Worm (Caenorhabditis elegans) whole organism, L3 larva: ENCODE measurements around the gene F46C5.10.
A peak's percentile ranks its signal among the peaks of the same experiment; 100 is the strongest.

ENCODE experiments used
- R02D3.7 ChIP-seq: fragments of 150-350 bp; optimal IDR thresholded peaks from 2 replicates; lab custom pipeline; 2014; ENCODE audit warnings: missing biosample characterization, missing genetic modification characterization
- ZK546.5 ChIP-seq: sonication (generic microtip); optimal IDR thresholded peaks from 2 replicates; lab custom pipeline; 2017; ENCODE audit warnings: missing biosample characterization, missing genetic modification characterization
- aly-2 ChIP-seq: fragments of 150-350 bp; optimal IDR thresholded peaks from 2 replicates; lab custom pipeline; 2014; ENCODE audit warnings: missing biosample characterization, missing genetic modification characterization
- ama-1 ChIP-seq: fragments of 150-350 bp; optimal IDR thresholded peaks from 2 replicates; lab custom pipeline; 2018
- ceh-16 ChIP-seq: sonication (generic microtip); optimal IDR thresholded peaks from 2 replicates; lab custom pipeline; 2017; ENCODE audit warnings: missing biosample characterization, missing genetic modification characterization
- ceh-28 ChIP-seq: fragments of 150-350 bp; optimal IDR thresholded peaks from 2 replicates; lab custom pipeline; 2014; ENCODE audit warnings: missing biosample characterization, missing genetic modification reagents, missing genetic modification characterization
- ceh-82 ChIP-seq: fragments of 150-350 bp; optimal IDR thresholded peaks from 2 replicates; lab custom pipeline; 2014; ENCODE audit warnings: missing biosample characterization, missing genetic modification characterization
- ceh-9 ChIP-seq: sonication (generic microtip); optimal IDR thresholded peaks from 2 replicates; lab custom pipeline; 2018; ENCODE audit warnings: missing biosample characterization, missing genetic modification characterization
- daf-12 ChIP-seq: fragments of 150-350 bp; optimal IDR thresholded peaks from 2 replicates; lab custom pipeline; 2014; ENCODE audit warnings: missing biosample characterization, missing genetic modification reagents, missing genetic modification characterization
- egl-27 ChIP-seq: sonication (generic microtip); optimal IDR thresholded peaks from 4 replicates; lab custom pipeline; 2017; ENCODE audit warnings: missing biosample characterization, missing genetic modification reagents, missing genetic modification characterization
- egl-5 ChIP-seq: fragments of 150-350 bp; optimal IDR thresholded peaks from 2 replicates; lab custom pipeline; 2017; ENCODE audit warnings: missing biosample characterization, missing genetic modification reagents, missing genetic modification characterization, inconsistent platforms
- elt-1 ChIP-seq: fragments of 150-350 bp; optimal IDR thresholded peaks from 2 replicates; lab custom pipeline; 2014; ENCODE audit warnings: missing biosample characterization, missing genetic modification characterization
- elt-3 ChIP-seq, 3 experiments: fragments of 150-350 bp in 1 of 3; sonication (generic microtip) in 2 of 3; optimal IDR thresholded peaks; 2 replicates in 2 of 3; 4 replicates in 1 of 3; lab custom pipeline; 2014 to 2017; ENCODE audit warnings: missing biosample characterization in 3 of 3, missing genetic modification characterization in 3 of 3
- eor-1 ChIP-seq, 2 experiments: fragments of 150-350 bp; optimal IDR thresholded peaks; 2 replicates each; lab custom pipeline; 2014 to 2018; ENCODE audit warnings: missing biosample characterization in 2 of 2, missing genetic modification characterization in 2 of 2
- fkh-10 ChIP-seq: sonication (generic microtip); optimal IDR thresholded peaks from 2 replicates; lab custom pipeline; 2017; ENCODE audit warnings: missing biosample characterization, missing genetic modification reagents, missing genetic modification characterization
- fkh-2 ChIP-seq: fragments of 150-350 bp; optimal IDR thresholded peaks from 2 replicates; lab custom pipeline; 2014; ENCODE audit warnings: missing biosample characterization, missing genetic modification reagents, missing genetic modification characterization
- fos-1 ChIP-seq: fragments of 150-350 bp; optimal IDR thresholded peaks from 2 replicates; lab custom pipeline; 2014; ENCODE audit warnings: missing biosample characterization, missing genetic modification characterization
- hmg-11 ChIP-seq: sonication (generic microtip); optimal IDR thresholded peaks from 2 replicates; lab custom pipeline; 2016; ENCODE audit warnings: missing genetic modification characterization, missing compliant biosample characterization
- jun-1 ChIP-seq: fragments of 150-350 bp; optimal IDR thresholded peaks from 2 replicates; lab custom pipeline; 2014; ENCODE audit warnings: missing biosample characterization, missing genetic modification reagents, missing genetic modification characterization
- lin-15B ChIP-seq: fragments of 150-350 bp; optimal IDR thresholded peaks from 2 replicates; lab custom pipeline; 2014; ENCODE audit warnings: missing biosample characterization, missing genetic modification characterization
- lin-39 ChIP-seq: fragments of 150-350 bp; optimal IDR thresholded peaks from 2 replicates; lab custom pipeline; 2018; ENCODE audit warnings: missing biosample characterization, missing genetic modification reagents, missing genetic modification characterization
- lsy-12 ChIP-seq: sonication (generic microtip); optimal IDR thresholded peaks from 2 replicates; lab custom pipeline; 2016; ENCODE audit warnings: mild to moderate bottlenecking, missing genetic modification characterization, missing compliant biosample characterization
- mdl-1 ChIP-seq: fragments of 150-350 bp; optimal IDR thresholded peaks from 2 replicates; lab custom pipeline; 2014; ENCODE audit warnings: missing biosample characterization, missing genetic modification characterization
- mml-1 ChIP-seq: fragments of 150-350 bp; sonication (generic microtip); optimal IDR thresholded peaks from 3 replicates; lab custom pipeline; 2014; ENCODE audit warnings: missing biosample characterization, missing genetic modification characterization
- nfya-1 ChIP-seq: sonication (generic microtip); optimal IDR thresholded peaks from 2 replicates; lab custom pipeline; 2017; ENCODE audit warnings: missing genetic modification characterization, mild to moderate bottlenecking, missing compliant biosample characterization, antibody characterized with exemption, moderate library complexity; ENCODE audit not compliant: insufficient read depth
- nhr-11 ChIP-seq: fragments of 150-350 bp; optimal IDR thresholded peaks from 2 replicates; lab custom pipeline; 2014; ENCODE audit warnings: missing biosample characterization, missing genetic modification characterization
- nhr-12 ChIP-seq: fragments of 150-350 bp; optimal IDR thresholded peaks from 2 replicates; lab custom pipeline; 2014; ENCODE audit warnings: missing biosample characterization, missing genetic modification characterization
- nhr-23 ChIP-seq: fragments of 150-350 bp; optimal IDR thresholded peaks from 2 replicates; lab custom pipeline; 2014; ENCODE audit warnings: missing biosample characterization, missing genetic modification reagents, missing genetic modification characterization
- nhr-237 ChIP-seq: fragments of 150-350 bp; optimal IDR thresholded peaks from 2 replicates; lab custom pipeline; 2014; ENCODE audit warnings: missing biosample characterization, missing genetic modification characterization
- nhr-25 ChIP-seq: sonication (generic microtip); optimal IDR thresholded peaks from 2 replicates; lab custom pipeline; 2017; ENCODE audit warnings: missing biosample characterization, missing genetic modification characterization
- nhr-43 ChIP-seq: sonication (generic microtip); optimal IDR thresholded peaks from 2 replicates; lab custom pipeline; 2016; ENCODE audit warnings: mild to moderate bottlenecking, missing genetic modification characterization, missing compliant biosample characterization; ENCODE audit not compliant: poor library complexity, severe bottlenecking
- nhr-67 ChIP-seq: fragments of 150-350 bp; optimal IDR thresholded peaks from 2 replicates; lab custom pipeline; 2014; ENCODE audit warnings: missing biosample characterization, missing genetic modification characterization
- nhr-76 ChIP-seq: fragments of 150-350 bp; sonication (generic microtip); optimal IDR thresholded peaks from 5 replicates; lab custom pipeline; 2014; ENCODE audit warnings: missing biosample characterization, missing genetic modification characterization
- pha-4 ChIP-seq: fragments of 150-350 bp; optimal IDR thresholded peaks from 2 replicates; lab custom pipeline; 2014; ENCODE audit warnings: missing biosample characterization, missing genetic modification reagents, missing genetic modification characterization
- sea-2 ChIP-seq: fragments of 150-350 bp; sonication (generic microtip); optimal IDR thresholded peaks from 4 replicates; lab custom pipeline; 2014; ENCODE audit warnings: missing biosample characterization, missing genetic modification reagents, missing genetic modification characterization
- skn-1 ChIP-seq: fragments of 150-350 bp; optimal IDR thresholded peaks from 2 replicates; lab custom pipeline; 2014; ENCODE audit warnings: missing biosample characterization, missing genetic modification characterization
- snpc-4 ChIP-seq: fragments of 150-350 bp; optimal IDR thresholded peaks from 2 replicates; lab custom pipeline; 2014; ENCODE audit warnings: missing biosample characterization, missing genetic modification characterization
- unc-62 ChIP-seq: fragments of 150-350 bp; sonication (generic microtip); optimal IDR thresholded peaks from 4 replicates; lab custom pipeline; 2014; ENCODE audit warnings: missing biosample characterization, missing genetic modification reagents, missing genetic modification characterization
- zag-1 ChIP-seq: fragments of 150-350 bp; optimal IDR thresholded peaks from 2 replicates; lab custom pipeline; 2014; ENCODE audit warnings: missing biosample characterization, missing genetic modification characterization
- ztf-4 ChIP-seq: fragments of 150-350 bp; optimal IDR thresholded peaks from 2 replicates; lab custom pipeline; 2014; ENCODE audit warnings: missing biosample characterization, missing genetic modification characterization

F46C5.10 gene

ce11 chrII:8817225-8817624 lies 1.6 kb downstream of the F46C5.10 start:
- TF ChIP-seq nhr-11 (tag; lab: Kevin White, UChicago) (no peak), aly-2 (tag; lab: Kevin White, UChicago) (no peak), sea-2 (no peak), fos-1 (tag; lab: Kevin White, UChicago) (no peak), nhr-76 (tag; lab: Kevin White, UChicago) (no peak), ZK546.5 (tag; lab: Kevin White, UChicago) (no peak), eor-1 (tag; optimal IDR thresholded peaks at IDR 0.05; lab: Kevin White, UChicago) (no peak), ztf-4 (no peak), nhr-25 (tag; lab: Kevin White, UChicago) (peak; percentile 49), egl-27 (tag; lab: Kevin White, UChicago) (no peak), fkh-2 (tag; lab: Kevin White, UChicago) (no peak), nhr-23 (tag; lab: Kevin White, UChicago) (peak; percentile 43), snpc-4 (no peak), elt-1 (tag; lab: Kevin White, UChicago) (no peak), ceh-9 (tag; lab: Kevin White, UChicago) (no peak), ama-1 (lab: Kevin White, UChicago) (no peak), nhr-43 (tag; lab: Kevin White, UChicago) (peak; percentile 33), ceh-16 (no peak), lsy-12 (tag; lab: Kevin White, UChicago) (no peak)

ce11 chrII:8814231-8814630 lies 4.6 kb downstream of the F46C5.10 start:
- TF ChIP-seq elt-3 (tag; optimal IDR thresholded peaks at IDR 0.05; lab: Kevin White, UChicago) (peak in 1 of 3 experiments; percentile 20), nhr-11 (tag; lab: Kevin White, UChicago) (no peak), nhr-43 (tag; lab: Kevin White, UChicago) (peak; percentile 25)

ce11 chrII:8813659-8814058 lies 5.2 kb downstream of the F46C5.10 start:
- no peak for TF ChIP-seq fkh-2 (tag; lab: Kevin White, UChicago)
- TF ChIP-seq skn-1 (tag; lab: Kevin White, UChicago) = no peak
- TF ChIP-seq nhr-23 (tag; lab: Kevin White, UChicago) = peak; percentile 86
- no peak for TF ChIP-seq mdl-1 (tag; lab: Kevin White, UChicago)
- peak; percentile 61 for TF ChIP-seq jun-1 (tag; lab: Kevin White, UChicago)
- TF ChIP-seq nhr-43 (tag; lab: Kevin White, UChicago) = peak; percentile 98
- no peak for TF ChIP-seq eor-1 (tag; optimal IDR thresholded peaks at IDR 0.05; lab: Kevin White, UChicago)
- no peak for TF ChIP-seq mml-1 (tag; lab: Kevin White, UChicago)
- TF ChIP-seq nhr-237 = no peak
- TF ChIP-seq fos-1 (tag; lab: Kevin White, UChicago) = no peak
- TF ChIP-seq zag-1 (tag; lab: Kevin White, UChicago) = no peak
- TF ChIP-seq ceh-28 (tag; lab: Kevin White, UChicago) = peak; percentile 27
- peak; percentile 22 for TF ChIP-seq lin-39 (tag; lab: Kevin White, UChicago)
- no peak for TF ChIP-seq unc-62 (GFP tag; lab: Kevin White, UChicago)
- peak; percentile 73 for TF ChIP-seq nhr-25 (tag; lab: Kevin White, UChicago)
- peak; percentile 21 for TF ChIP-seq nfya-1
- TF ChIP-seq elt-3 (tag; optimal IDR thresholded peaks at IDR 0.05; lab: Kevin White, UChicago) = peak in 2 of 3 experiments; percentile 60 to 88
- no peak for TF ChIP-seq lsy-12 (tag; lab: Kevin White, UChicago)
- TF ChIP-seq snpc-4 = no peak
- TF ChIP-seq nhr-11 (tag; lab: Kevin White, UChicago) = peak; percentile 30
- TF ChIP-seq ceh-82 = no peak
- peak; percentile 55 for TF ChIP-seq elt-1 (tag; lab: Kevin White, UChicago)
- peak; percentile 30 for TF ChIP-seq nhr-76 (tag; lab: Kevin White, UChicago)

ce11 chrII:8812346-8812745 lies 6.5 kb downstream of the F46C5.10 start:
- TF ChIP-seq R02D3.7 (no peak), nhr-237 (no peak), unc-62 (GFP tag; lab: Kevin White, UChicago) (no peak), pha-4 (no peak), nhr-76 (tag; lab: Kevin White, UChicago) (no peak), snpc-4 (no peak), nhr-67 (tag; lab: Kevin White, UChicago) (no peak), daf-12 (tag; lab: Kevin White, UChicago) (no peak), egl-5 (tag; lab: Kevin White, UChicago) (no peak), fkh-10 (no peak), sea-2 (no peak), nhr-12 (tag; lab: Kevin White, UChicago) (no peak), hmg-11 (tag; lab: Kevin White, UChicago) (no peak), lin-15B (tag; lab: Kevin White, UChicago) (no peak), ceh-9 (tag; lab: Kevin White, UChicago) (no peak)
